Worm (Caenorhabditis elegans): ENCODE measurements around the gene R07G3.7.

R07G3.7 gene

DNA sequence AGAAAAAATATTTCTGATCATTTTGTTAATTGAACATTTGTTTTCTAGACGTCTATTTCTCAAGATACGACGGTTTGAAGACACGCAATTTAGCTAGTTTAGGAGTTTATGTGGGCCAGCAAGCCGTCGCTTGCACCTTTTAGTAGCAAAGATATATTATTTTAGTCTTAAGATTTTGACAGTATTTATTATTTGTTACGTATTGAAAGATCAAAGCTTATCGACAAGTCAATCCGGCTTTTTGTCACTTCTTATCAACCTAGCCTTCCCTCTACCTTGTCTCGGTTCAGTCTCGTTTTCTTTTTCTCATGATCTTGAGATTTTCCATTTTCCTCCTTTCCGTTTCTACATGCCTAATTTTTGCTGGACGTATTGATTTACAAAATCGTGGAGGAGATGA, 39.4 kb downstream of the R07G3.7 start, which contains the start of gene F35D2.2:
F35D2.2 (plus strand) TSS at position 301 of the 400 bp plus-strand sequence.
- TF ChIP-seq ceh-14 (tag; optimal IDR thresholded peaks at IDR 0.05) (no peak), sox-4 (tag; optimal IDR thresholded peaks at IDR 0.05) (no peak), nhr-11 (tag; optimal IDR thresholded peaks at IDR 0.05) (no peak), pros-1 (tag; optimal IDR thresholded peaks at IDR 0.05) (no peak), ceh-9 (tag; optimal IDR thresholded peaks at IDR 0.05) (no peak), sdc-2 (tag; optimal IDR thresholded peaks at IDR 0.05) (no peak), madf-2 (tag; optimal IDR thresholded peaks at IDR 0.05) (no peak), pag-3 (tag; optimal IDR thresholded peaks at IDR 0.05; ENCODE audit: borderline replicate concordance) (no peak), pax-1 (tag; optimal IDR thresholded peaks at IDR 0.05) (no peak), ceh-31 (tag; optimal IDR thresholded peaks at IDR 0.05) (no peak), K09A11.1 (tag; optimal IDR thresholded peaks at IDR 0.05; ENCODE audit: insufficient read depth) (no peak), hlh-8 (tag; optimal IDR thresholded peaks at IDR 0.05) (no peak), elt-4 (tag; optimal IDR thresholded peaks at IDR 0.05) (no peak), gmeb-2 (tag; optimal IDR thresholded peaks at IDR 0.05) (no peak), C38D4.7 (GFP tag; optimal IDR thresholded peaks at IDR 0.05) (no peak), rnt-1 (tag; optimal IDR thresholded peaks at IDR 0.05) (no peak), ceh-2 (tag; optimal IDR thresholded peaks at IDR 0.05) (no peak), ceh-22 (tag; optimal IDR thresholded peaks at IDR 0.05) (no peak), pha-4 (tag; optimal IDR thresholded peaks at IDR 0.05) (no peak), pha-2 (tag; optimal IDR thresholded peaks at IDR 0.05) (no peak)

DNA sequence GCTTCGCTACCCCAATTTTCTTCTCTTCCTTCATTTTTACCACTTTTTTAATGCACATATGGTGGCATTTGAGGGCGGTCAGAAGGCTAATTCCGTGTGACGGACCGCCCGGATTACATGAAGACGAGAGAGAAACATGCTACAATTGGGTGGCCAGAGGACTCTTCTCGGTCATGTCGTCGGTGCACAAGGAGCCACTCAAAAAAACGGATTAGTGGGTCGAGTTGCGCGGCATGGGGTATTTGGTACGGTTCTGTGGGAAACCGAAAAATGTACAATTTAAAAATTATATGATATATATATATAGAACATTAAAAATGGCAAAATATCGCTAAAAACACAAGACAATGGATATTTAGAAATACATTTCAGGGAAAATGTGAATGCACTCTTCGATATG, 42.7 kb downstream of the R07G3.7 start:
- no peak for TF ChIP-seq eyg-1 (tag; optimal IDR thresholded peaks at IDR 0.05)
- no peak for TF ChIP-seq ztf-16 (tag; optimal IDR thresholded peaks at IDR 0.05)
- TF ChIP-seq ttx-3 (tag; optimal IDR thresholded peaks at IDR 0.05): no peak
- TF ChIP-seq C08G9.2 (tag; optimal IDR thresholded peaks at IDR 0.05): no peak
- TF ChIP-seq ets-4 (tag; optimal IDR thresholded peaks at IDR 0.05): no peak
- no peak for TF ChIP-seq ref-2 (tag; optimal IDR thresholded peaks at IDR 0.05)
- no peak for TF ChIP-seq unc-3 (GFP tag; conservative IDR thresholded peaks at IDR 0.05)
- TF ChIP-seq unc-3 (tag; optimal IDR thresholded peaks at IDR 0.05): no peak
- no peak for TF ChIP-seq gmeb-2 (tag; optimal IDR thresholded peaks at IDR 0.05)
- no peak for TF ChIP-seq mec-3 (tag; optimal IDR thresholded peaks at IDR 0.05; ENCODE audit: borderline replicate concordance)
- TF ChIP-seq elt-4 (tag; optimal IDR thresholded peaks at IDR 0.05): no peak
- no peak for TF ChIP-seq tbx-7 (tag; optimal IDR thresholded peaks at IDR 0.05)
- TF ChIP-seq ceh-6 (GFP tag; optimal IDR thresholded peaks at IDR 0.05): no peak
- TF ChIP-seq pros-1 (tag; optimal IDR thresholded peaks at IDR 0.05): no peak
- TF ChIP-seq pax-1 (tag; optimal IDR thresholded peaks at IDR 0.05): no peak
- no peak for TF ChIP-seq ahr-1 (tag; optimal IDR thresholded peaks at IDR 0.05)
- no peak for TF ChIP-seq odd-2 (tag; optimal IDR thresholded peaks at IDR 0.05)
- no peak for TF ChIP-seq sox-4 (tag; optimal IDR thresholded peaks at IDR 0.05)
- TF ChIP-seq lim-6 (tag; optimal IDR thresholded peaks at IDR 0.05): no peak
- no peak for TF ChIP-seq C38D4.7 (GFP tag; optimal IDR thresholded peaks at IDR 0.05)
- TF ChIP-seq dve-1 (tag; optimal IDR thresholded peaks at IDR 0.05): no peak

DNA sequence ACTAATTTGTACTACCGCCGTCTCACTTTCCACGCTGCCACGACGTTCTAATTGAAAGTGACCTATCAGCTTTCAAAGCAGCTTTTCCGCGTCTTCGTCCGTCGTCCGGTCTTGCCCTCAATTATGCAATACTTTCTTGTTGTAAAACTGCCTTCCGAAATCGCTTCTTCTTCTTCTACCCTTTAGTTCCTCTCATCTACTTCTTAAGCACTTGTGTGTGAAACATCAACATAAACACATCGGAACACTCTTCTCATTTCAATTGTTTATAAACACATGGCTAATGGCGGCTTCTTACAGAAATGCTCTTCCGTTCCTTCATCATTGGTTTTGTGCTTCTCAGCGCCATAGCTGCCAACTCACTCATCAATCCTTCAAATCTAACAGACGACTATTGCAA, 43.2 kb downstream of the R07G3.7 start, which contains the start of gene F35D2.3:
F35D2.3 (plus strand) TSS at position 301 of the 400 bp plus-strand sequence.
- no peak for TF ChIP-seq che-1 (tag; optimal IDR thresholded peaks at IDR 0.05)

DNA sequence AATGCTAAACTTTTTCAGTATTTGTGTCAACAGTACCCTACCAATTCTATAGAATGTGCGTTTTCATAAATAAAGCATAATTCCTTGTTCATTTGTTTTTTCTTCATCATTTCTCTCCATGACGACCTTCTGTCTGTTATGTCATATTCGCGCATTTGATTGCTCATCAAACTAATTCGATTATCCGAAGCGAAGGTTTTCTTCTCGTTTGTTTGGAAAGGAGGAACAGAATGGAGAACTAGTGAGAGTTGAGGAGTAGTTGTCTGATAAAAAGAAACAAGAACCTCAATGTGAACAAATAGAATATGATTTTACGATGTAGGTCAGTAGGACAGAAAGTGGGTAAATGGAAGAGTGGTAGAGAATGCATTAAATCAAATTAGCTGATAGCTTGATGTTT, 50.9 kb downstream of the R07G3.7 start:
- TF ChIP-seq pat-9 (tag; optimal IDR thresholded peaks at IDR 0.05): no peak
- no peak for TF ChIP-seq lin-11 (tag; optimal IDR thresholded peaks at IDR 0.05)
- no peak for TF ChIP-seq ceh-18 (tag; optimal IDR thresholded peaks at IDR 0.05)
- TF ChIP-seq hlh-15 (tag; optimal IDR thresholded peaks at IDR 0.05): no peak
- no peak for TF ChIP-seq ceh-34 (tag; optimal IDR thresholded peaks at IDR 0.05)
- TF ChIP-seq ceh-24 (tag; optimal IDR thresholded peaks at IDR 0.05): no peak
- no peak for TF ChIP-seq ceh-2 (tag; optimal IDR thresholded peaks at IDR 0.05)
- TF ChIP-seq ama-1 (optimal IDR thresholded peaks at IDR 0.05): no peak
- TF ChIP-seq ttx-3 (tag; optimal IDR thresholded peaks at IDR 0.05): no peak
- no peak for TF ChIP-seq nhr-11 (tag; optimal IDR thresholded peaks at IDR 0.05)
- TF ChIP-seq gmeb-2 (tag; optimal IDR thresholded peaks at IDR 0.05): no peak
- no peak for TF ChIP-seq tbx-2 (tag; optimal IDR thresholded peaks at IDR 0.05)
- TF ChIP-seq zip-5 (tag; optimal IDR thresholded peaks at IDR 0.05): no peak
- no peak for TF ChIP-seq hlh-8 (tag; optimal IDR thresholded peaks at IDR 0.05)
